Worm (Caenorhabditis elegans) whole organism, L2 larva: Measurements from ENCODE around the gene abch-1.

Experiments
- C34F6.9 ChIP-seq: fragments of 150-350 bp; optimal IDR thresholded peaks from 2 replicates; lab custom pipeline; 2014; ENCODE audit warnings: missing biosample characterization, missing genetic modification characterization
- F13H6.1 ChIP-seq: sonication (generic microtip); optimal IDR thresholded peaks from 2 replicates; lab custom pipeline; 2016; ENCODE audit warnings: missing genetic modification characterization, missing compliant biosample characterization
- R02D3.7 ChIP-seq: fragments of 150-350 bp; optimal IDR thresholded peaks from 2 replicates; lab custom pipeline; 2014; ENCODE audit warnings: missing biosample characterization, missing genetic modification characterization
- ZK546.5 ChIP-seq: sonication (generic microtip); optimal IDR thresholded peaks from 2 replicates; lab custom pipeline; 2017; ENCODE audit warnings: missing biosample characterization, missing genetic modification characterization
- alr-1 ChIP-seq: fragments of 150-350 bp; optimal IDR thresholded peaks from 2 replicates; lab custom pipeline; 2014; ENCODE audit warnings: missing biosample characterization, missing genetic modification characterization
- aly-2 ChIP-seq: fragments of 150-350 bp; optimal IDR thresholded peaks from 2 replicates; lab custom pipeline; 2014; ENCODE audit warnings: missing biosample characterization, missing genetic modification characterization
- ama-1 ChIP-seq: fragments of 150-350 bp; optimal IDR thresholded peaks from 2 replicates; lab custom pipeline; 2018; ENCODE audit warnings: inconsistent platforms
- blmp-1 ChIP-seq: sonication (generic microtip); optimal IDR thresholded peaks from 2 replicates; lab custom pipeline; 2017; ENCODE audit warnings: missing genetic modification characterization, mild to moderate bottlenecking, missing compliant biosample characterization, antibody characterized with exemption, moderate library complexity; ENCODE audit not compliant: insufficient read depth
- crh-2 ChIP-seq: sonication (generic microtip); optimal IDR thresholded peaks from 2 replicates; lab custom pipeline; 2017; ENCODE audit warnings: missing biosample characterization, missing genetic modification characterization
- dmd-4 ChIP-seq: sonication (generic microtip); optimal IDR thresholded peaks from 2 replicates; lab custom pipeline; 2017; ENCODE audit warnings: missing biosample characterization, missing genetic modification characterization
- egl-27 ChIP-seq: sonication (generic microtip); optimal IDR thresholded peaks from 3 replicates; lab custom pipeline; 2017; ENCODE audit warnings: missing biosample characterization, missing genetic modification reagents, missing genetic modification characterization
- elt-3 ChIP-seq: sonication (generic microtip); optimal IDR thresholded peaks from 2 replicates; lab custom pipeline; 2017; ENCODE audit warnings: missing biosample characterization, missing genetic modification characterization
- fos-1 ChIP-seq: fragments of 150-350 bp; optimal IDR thresholded peaks from 2 replicates; lab custom pipeline; 2014; ENCODE audit warnings: missing biosample characterization, missing genetic modification characterization
- gmeb-1 ChIP-seq: fragments of 150-350 bp; optimal IDR thresholded peaks from 2 replicates; lab custom pipeline; 2014; ENCODE audit warnings: missing biosample characterization, missing genetic modification characterization
- lin-11 ChIP-seq: fragments of 150-350 bp; sonication (generic microtip); optimal IDR thresholded peaks from 2 replicates; lab custom pipeline; 2014; ENCODE audit warnings: missing biosample characterization, missing genetic modification characterization, inconsistent platforms, mixed read lengths
- lin-13 ChIP-seq: fragments of 150-350 bp; optimal IDR thresholded peaks from 2 replicates; lab custom pipeline; 2014; ENCODE audit warnings: missing biosample characterization, missing genetic modification reagents, missing genetic modification characterization
- lin-39 ChIP-seq: fragments of 150-350 bp; optimal IDR thresholded peaks from 2 replicates; lab custom pipeline; 2014; ENCODE audit warnings: missing biosample characterization, missing genetic modification reagents, missing genetic modification characterization
- lsy-2 ChIP-seq, 2 experiments: fragments of 150-350 bp in 1 of 2; sonication (generic microtip) in 1 of 2; optimal IDR thresholded peaks; 2 replicates each; lab custom pipeline; 2014 to 2017; ENCODE audit warnings: missing biosample characterization in 2 of 2, missing genetic modification characterization in 2 of 2
- mab-5 ChIP-seq: fragments of 150-350 bp; optimal IDR thresholded peaks from 2 replicates; lab custom pipeline; 2014; ENCODE audit warnings: missing biosample characterization, missing genetic modification characterization
- mbf-1 ChIP-seq: sonication (generic microtip); optimal IDR thresholded peaks from 2 replicates; lab custom pipeline; 2017; ENCODE audit warnings: missing biosample characterization, missing genetic modification characterization
- mdl-1 ChIP-seq, 2 experiments: fragments of 150-350 bp in 1 of 2; sonication (generic microtip) in 1 of 2; optimal IDR thresholded peaks; 2 replicates each; lab custom pipeline; 2017; ENCODE audit warnings: missing biosample characterization in 2 of 2, missing genetic modification characterization in 2 of 2
- nhr-10 ChIP-seq: sonication (generic microtip); optimal IDR thresholded peaks from 2 replicates; lab custom pipeline; 2017; ENCODE audit warnings: missing biosample characterization, missing genetic modification characterization
- nhr-11 ChIP-seq: fragments of 150-350 bp; optimal IDR thresholded peaks from 2 replicates; lab custom pipeline; 2014; ENCODE audit warnings: missing biosample characterization, missing genetic modification characterization
- nhr-129 ChIP-seq: fragments of 150-350 bp; optimal IDR thresholded peaks from 2 replicates; lab custom pipeline; 2014; ENCODE audit warnings: missing biosample characterization, missing genetic modification characterization
- nhr-21 ChIP-seq: fragments of 150-350 bp; optimal IDR thresholded peaks from 2 replicates; lab custom pipeline; 2014; ENCODE audit warnings: missing biosample characterization, missing genetic modification characterization
- nhr-23 ChIP-seq: fragments of 150-350 bp; optimal IDR thresholded peaks from 2 replicates; lab custom pipeline; 2014; ENCODE audit warnings: missing biosample characterization, missing genetic modification reagents, missing genetic modification characterization
- nhr-237 ChIP-seq: fragments of 150-350 bp; optimal IDR thresholded peaks from 2 replicates; lab custom pipeline; 2014; ENCODE audit warnings: missing biosample characterization, missing genetic modification characterization
- nhr-25 ChIP-seq: fragments of 150-350 bp; sonication (generic microtip); optimal IDR thresholded peaks from 3 replicates; lab custom pipeline; 2014; ENCODE audit warnings: missing biosample characterization, missing genetic modification characterization
- nhr-6 ChIP-seq: fragments of 150-350 bp; optimal IDR thresholded peaks from 2 replicates; lab custom pipeline; 2014; ENCODE audit warnings: missing biosample characterization, missing genetic modification characterization
- peb-1 ChIP-seq: fragments of 150-350 bp; optimal IDR thresholded peaks from 2 replicates; lab custom pipeline; 2014; ENCODE audit warnings: missing biosample characterization, missing genetic modification characterization
- sem-4 ChIP-seq: fragments of 150-350 bp; optimal IDR thresholded peaks from 2 replicates; lab custom pipeline; 2014; ENCODE audit warnings: missing biosample characterization, missing genetic modification reagents, missing genetic modification characterization
- skn-1 ChIP-seq: sonication (generic microtip); optimal IDR thresholded peaks from 2 replicates; lab custom pipeline; 2017; ENCODE audit warnings: missing biosample characterization, missing genetic modification characterization
- sma-3 ChIP-seq: sonication (generic microtip); optimal IDR thresholded peaks from 2 replicates; lab custom pipeline; 2016; ENCODE audit warnings: missing genetic modification reagents, missing genetic modification characterization, missing compliant biosample characterization
- sma-9 ChIP-seq, 2 experiments: fragments of 150-350 bp in 1 of 2; sonication (generic microtip) in 1 of 2; optimal IDR thresholded peaks; 2 replicates each; lab custom pipeline; 2014 to 2016; ENCODE audit warnings: missing genetic modification characterization in 2 of 2, mild to moderate bottlenecking in 1 of 2, missing biosample characterization in 1 of 2, missing compliant biosample characterization in 1 of 2, missing genetic modification reagents in 1 of 2, moderate library complexity in 1 of 2
- snpc-4 ChIP-seq: fragments of 150-350 bp; optimal IDR thresholded peaks from 2 replicates; lab custom pipeline; 2014; ENCODE audit warnings: missing biosample characterization, missing genetic modification characterization
- unc-39 ChIP-seq: fragments of 150-350 bp; optimal IDR thresholded peaks from 2 replicates; lab custom pipeline; 2014; ENCODE audit warnings: missing biosample characterization, missing genetic modification characterization
- unc-55 ChIP-seq: fragments of 150-350 bp; sonication (generic microtip); optimal IDR thresholded peaks from 3 replicates; lab custom pipeline; 2014; ENCODE audit warnings: missing biosample characterization, missing genetic modification reagents, missing genetic modification characterization
- ztf-11 ChIP-seq: sonication (generic microtip); optimal IDR thresholded peaks from 2 replicates; lab custom pipeline; 2017; ENCODE audit warnings: missing biosample characterization, missing genetic modification characterization
- ztf-4 ChIP-seq: fragments of 150-350 bp; optimal IDR thresholded peaks from 2 replicates; lab custom pipeline; 2014; ENCODE audit warnings: missing biosample characterization, missing genetic modification characterization

abch-1 gene

DNA sequence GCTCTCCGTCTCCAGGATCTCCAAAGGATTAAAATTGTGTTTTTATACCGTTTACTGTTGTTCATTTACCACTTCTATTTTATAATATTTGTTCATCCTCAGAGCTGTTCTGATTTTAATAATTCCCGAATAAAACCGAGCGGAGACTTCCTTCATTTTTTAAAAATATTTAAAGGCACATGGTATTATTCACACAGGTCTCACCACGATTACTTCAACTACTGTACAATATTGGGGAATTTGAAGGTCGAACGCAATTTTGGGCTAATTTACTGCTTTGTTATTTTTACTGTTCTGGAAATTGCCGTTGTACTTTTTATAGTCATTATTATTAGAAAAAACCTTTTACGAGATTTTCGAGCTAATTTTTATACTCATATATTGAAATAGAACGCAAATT lies 40.2 kb downstream of the abch-1 start:
- TF ChIP-seq peb-1 (tag; lab: Kevin White, UChicago) (no peak), nhr-129 (tag; lab: Kevin White, UChicago) (no peak), sma-3 (GFP tag; lab: Kevin White, UChicago) (no peak), mbf-1 (tag; lab: Kevin White, UChicago) (no peak), nhr-10 (tag; lab: Kevin White, UChicago) (no peak), nhr-23 (no peak), nhr-11 (no peak), ztf-11 (tag; lab: Kevin White, UChicago) (no peak), R02D3.7 (tag; lab: Kevin White, UChicago) (no peak), F13H6.1 (tag; lab: Kevin White, UChicago) (no peak), C34F6.9 (tag; lab: Kevin White, UChicago) (no peak), ztf-4 (tag; lab: Kevin White, UChicago) (no peak), crh-2 (tag; lab: Kevin White, UChicago) (no peak), sma-9 (GFP tag; optimal IDR thresholded peaks at IDR 0.05; lab: Kevin White, UChicago) (no peak), sma-9 (tag; optimal IDR thresholded peaks at IDR 0.05; lab: Kevin White, UChicago) (no peak), snpc-4 (tag; lab: Kevin White, UChicago) (no peak), unc-39 (tag; lab: Kevin White, UChicago) (no peak), alr-1 (tag; lab: Kevin White, UChicago) (no peak), skn-1 (tag; lab: Kevin White, UChicago) (no peak)

DNA sequence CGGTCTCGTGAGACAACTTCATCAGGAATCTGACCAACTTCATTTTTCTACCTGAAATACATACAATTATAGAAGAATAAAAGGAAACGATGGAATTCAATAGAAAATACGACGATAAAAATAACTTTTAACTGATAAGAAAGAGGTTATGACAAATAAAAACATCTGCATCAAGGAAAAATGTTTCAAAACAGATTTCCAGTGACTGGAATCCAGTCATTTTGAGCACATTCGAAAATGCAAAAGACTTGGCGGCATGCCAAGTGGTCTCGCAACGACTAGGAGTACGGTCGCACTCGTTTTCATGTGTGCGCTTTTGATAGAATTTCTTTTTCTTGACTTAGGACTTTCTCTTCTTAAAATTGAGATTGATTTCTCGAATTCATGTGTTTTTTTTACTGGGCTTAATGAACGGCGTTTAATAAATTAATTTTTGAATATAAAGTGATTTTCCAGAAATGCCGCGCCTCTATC lies 41.7 kb downstream of the abch-1 start, which contains the start of the genes snr-3 and rsp-5:
Gene snr-3, minus strand, starts transcription at position 51 of the 474 bp plus-strand sequence.
Gene rsp-5, plus strand, starts transcription at position 455 of the 474 bp plus-strand sequence.
- TF ChIP-seq nhr-11, result no peak
- TF ChIP-seq mbf-1 (tag; lab: Kevin White, UChicago), result no peak
- peak; percentile 72 for TF ChIP-seq sma-3 (GFP tag; lab: Kevin White, UChicago)
- TF ChIP-seq nhr-21 (tag; lab: Kevin White, UChicago), result peak; percentile 64
- TF ChIP-seq F13H6.1 (tag; lab: Kevin White, UChicago), result peak; percentile 53
- TF ChIP-seq aly-2 (tag; lab: Kevin White, UChicago), result no peak
- TF ChIP-seq lin-11 (tag; lab: Kevin White, UChicago), result peak; percentile 50
- TF ChIP-seq ZK546.5 (tag; lab: Kevin White, UChicago), result peak; percentile 62
- TF ChIP-seq blmp-1 (tag; lab: Kevin White, UChicago), result peak; percentile 10
- peak; percentile 72 for TF ChIP-seq crh-2 (tag; lab: Kevin White, UChicago)
- TF ChIP-seq mab-5 (tag; lab: Kevin White, UChicago), result peak; percentile 7
- no peak for TF ChIP-seq elt-3
- no peak for TF ChIP-seq dmd-4 (tag; lab: Kevin White, UChicago)
- TF ChIP-seq egl-27 (tag; lab: Kevin White, UChicago), result no peak
- peak; percentile 71 for TF ChIP-seq fos-1 (tag; lab: Kevin White, UChicago)
- no peak for TF ChIP-seq alr-1 (tag; lab: Kevin White, UChicago)
- TF ChIP-seq C34F6.9 (tag; lab: Kevin White, UChicago), result peak; percentile 91
- TF ChIP-seq ama-1 (lab: Kevin White, UChicago), result peak; percentile 40
- peak; percentile 82 for TF ChIP-seq nhr-129 (tag; lab: Kevin White, UChicago)
- peak; percentile 75 for TF ChIP-seq snpc-4 (tag; lab: Kevin White, UChicago)
- peak; percentile 60 for TF ChIP-seq nhr-25 (tag; lab: Kevin White, UChicago)
- TF ChIP-seq gmeb-1 (tag; lab: Kevin White, UChicago), result peak; percentile 79
- TF ChIP-seq sma-9 (GFP tag; optimal IDR thresholded peaks at IDR 0.05; lab: Kevin White, UChicago), result peak; percentile 78
- TF ChIP-seq sma-9 (tag; optimal IDR thresholded peaks at IDR 0.05; lab: Kevin White, UChicago), result no peak
- TF ChIP-seq sem-4 (tag; lab: Kevin White, UChicago), result peak; percentile 48
- TF ChIP-seq lin-39 (tag; lab: Kevin White, UChicago), result no peak
- peak in 1 of 2 experiments; percentile 31 for TF ChIP-seq mdl-1 (tag; optimal IDR thresholded peaks at IDR 0.05; lab: Kevin White, UChicago)
- peak; percentile 35 for TF ChIP-seq nhr-6 (tag; lab: Kevin White, UChicago)
- no peak for TF ChIP-seq nhr-237 (tag; lab: Kevin White, UChicago)
- TF ChIP-seq lsy-2 (tag; optimal IDR thresholded peaks at IDR 0.05; lab: Kevin White, UChicago), result peak; percentile 96 to 99
- peak; percentile 79 for TF ChIP-seq lin-13 (GFP tag; lab: Kevin White, UChicago)
- TF ChIP-seq unc-55 (GFP tag; lab: Kevin White, UChicago), result peak; percentile 87
